Fruit fly (Drosophila melanogaster) whole organism, adult: ENCODE measurements around the gene CG14085.
A peak's percentile ranks its signal among the peaks of the same experiment; 100 is the strongest.

Experiments used
- CG11617 ChIP-seq: fragments of 200-800 bp; sonication (Bioruptor generic); optimal IDR thresholded peaks from 2 replicates; lab custom pipeline; 2017; ENCODE audit warnings: mild to moderate bottlenecking, missing biosample characterization, missing genetic modification reagents, missing genetic modification characterization
- CG12768 ChIP-seq: fragments of 200-800 bp; sonication (Bioruptor generic); optimal IDR thresholded peaks from 2 replicates; lab custom pipeline; 2017; ENCODE audit warnings: missing biosample characterization, missing genetic modification characterization, mild to moderate bottlenecking, moderate library complexity, missing genetic modification reagents
- CG14711 ChIP-seq: fragments of 200-800 bp; sonication (Bioruptor generic); optimal IDR thresholded peaks from 2 replicates; lab custom pipeline; 2018; ENCODE audit warnings: missing biosample characterization, mild to moderate bottlenecking, missing genetic modification characterization, moderate library complexity
- CG1620 ChIP-seq: fragments of 200-800 bp; sonication (Bioruptor generic); optimal IDR thresholded peaks from 2 replicates; lab custom pipeline; 2016; ENCODE audit warnings: missing biosample characterization, missing genetic modification characterization
- CG33017 ChIP-seq: fragments of 200-800 bp; sonication (Bioruptor generic); optimal IDR thresholded peaks from 2 replicates; lab custom pipeline; 2018; ENCODE audit warnings: missing biosample characterization, mild to moderate bottlenecking, missing genetic modification characterization, moderate library complexity
- CG5204 ChIP-seq: fragments of 200-800 bp; sonication (Bioruptor generic); optimal IDR thresholded peaks from 2 replicates; lab custom pipeline; 2016; ENCODE audit warnings: missing biosample characterization, missing genetic modification characterization
- CG7045 ChIP-seq: fragments of 200-800 bp; sonication (Bioruptor generic); optimal IDR thresholded peaks from 2 replicates; lab custom pipeline; 2017; ENCODE audit warnings: missing biosample characterization, mild to moderate bottlenecking, missing genetic modification characterization
- CG7101 ChIP-seq: fragments of 200-800 bp; sonication (Bioruptor generic); optimal IDR thresholded peaks from 2 replicates; lab custom pipeline; 2018; ENCODE audit warnings: missing biosample characterization, mild to moderate bottlenecking, missing genetic modification characterization, moderate library complexity
- Clk ChIP-seq: fragments of 200-800 bp; sonication (Bioruptor generic); optimal IDR thresholded peaks from 2 replicates; lab custom pipeline; 2017; ENCODE audit warnings: missing biosample characterization, missing genetic modification characterization
- Crg-1 ChIP-seq: fragments of 200-800 bp; sonication (Bioruptor generic); optimal IDR thresholded peaks from 2 replicates; lab custom pipeline; 2016; ENCODE audit warnings: missing biosample characterization, missing genetic modification characterization
- Hr96 ChIP-seq: fragments of 200-800 bp; sonication (Bioruptor generic); optimal IDR thresholded peaks from 2 replicates; lab custom pipeline; 2016; ENCODE audit warnings: missing biosample characterization, missing genetic modification characterization
- Mnt ChIP-seq: fragments of 200-800 bp; sonication (Bioruptor generic); optimal IDR thresholded peaks from 2 replicates; lab custom pipeline; 2016; ENCODE audit warnings: missing biosample characterization, mild to moderate bottlenecking, missing genetic modification characterization
- bab1 ChIP-seq: fragments of 200-800 bp; sonication (Bioruptor generic); optimal IDR thresholded peaks from 3 replicates; lab custom pipeline; 2019; ENCODE audit warnings: missing biosample characterization, mild to moderate bottlenecking, missing genetic modification characterization, moderate library complexity
- cic ChIP-seq: fragments of 200-800 bp; sonication (Bioruptor generic); optimal IDR thresholded peaks from 2 replicates; lab custom pipeline; 2017; ENCODE audit warnings: missing biosample characterization, mild to moderate bottlenecking, missing genetic modification characterization, moderate library complexity
- cnc ChIP-seq, 2 experiments: fragments of >200 bp; optimal IDR thresholded peaks; 2 replicates each; lab custom pipeline; 2017
- kay ChIP-seq: fragments of 200-800 bp; sonication (Bioruptor generic); peaks from one replicate; lab custom pipeline; 2016; ENCODE audit warnings: missing biosample characterization, missing genetic modification characterization, borderline replicate concordance
- ovo ChIP-seq: fragments of 200-800 bp; sonication (Bioruptor generic); optimal IDR thresholded peaks from 2 replicates; lab custom pipeline; 2016; ENCODE audit warnings: missing biosample characterization, missing genetic modification characterization
- pad ChIP-seq: fragments of 200-800 bp; sonication (Bioruptor generic); optimal IDR thresholded peaks from 3 replicates; lab custom pipeline; 2017; ENCODE audit warnings: missing biosample characterization, missing genetic modification characterization, mild to moderate bottlenecking, moderate library complexity, missing genetic modification reagents
- tj ChIP-seq: fragments of 200-800 bp; sonication (Bioruptor generic); optimal IDR thresholded peaks from 3 replicates; lab custom pipeline; 2017; ENCODE audit warnings: missing biosample characterization, mild to moderate bottlenecking, missing genetic modification characterization, moderate library complexity
- toe ChIP-seq: fragments of 200-800 bp; sonication (Bioruptor generic); optimal IDR thresholded peaks from 2 replicates; lab custom pipeline; 2016; ENCODE audit warnings: missing biosample characterization, missing genetic modification characterization

CG14085 gene

dm6 chr3L:19280283-19280682, 11.1 kb downstream of the CG14085 start:
- TF ChIP-seq bab1 (GFP tag; lab: Kevin White, UChicago) (no peak), Mnt (GFP tag; lab: Kevin White, UChicago) (no peak), CG14711 (tag; lab: Kevin White, UChicago) (no peak), Crg-1 (GFP tag; lab: Kevin White, UChicago) (no peak), cnc (optimal IDR thresholded peaks at IDR 0.05; lab: Kevin White, UChicago) (no peak), Clk (GFP tag; lab: Kevin White, UChicago) (no peak), tj (GFP tag; lab: Kevin White, UChicago) (no peak), CG5204 (GFP tag; lab: Kevin White, UChicago) (no peak), CG12768 (GFP tag; lab: Kevin White, UChicago) (no peak), CG11617 (GFP tag; lab: Kevin White, UChicago) (no peak), toe (GFP tag; lab: Kevin White, UChicago) (no peak), CG1620 (no peak), ovo (GFP tag; lab: Kevin White, UChicago) (no peak), pad (GFP tag; lab: Kevin White, UChicago) (no peak), Hr96 (no peak), CG7045 (GFP tag; lab: Kevin White, UChicago) (no peak)

- no peak for TF ChIP-seq CG33017
- TF ChIP-seq bab1 (GFP tag; lab: Kevin White, UChicago), result no peak
- TF ChIP-seq Mnt (GFP tag; lab: Kevin White, UChicago), result no peak
- no peak for TF ChIP-seq cic (GFP tag; lab: Kevin White, UChicago)
- TF ChIP-seq Crg-1 (GFP tag; lab: Kevin White, UChicago), result no peak
- no peak for TF ChIP-seq Clk (GFP tag; lab: Kevin White, UChicago)
- no peak for TF ChIP-seq toe (GFP tag; lab: Kevin White, UChicago)
- TF ChIP-seq kay, result no peak
- TF ChIP-seq CG7101 (tag; lab: Kevin White, UChicago), result no peak
- TF ChIP-seq CG1620, result no peak
Measured at dm6 chr3L:19280700-19281099, 11.5 kb downstream of the CG14085 start, which contains the start of gene CG14089. Gene CG14089 (minus strand): TSS chr3L:19280800.

- peak; percentile 52 for TF ChIP-seq Mnt (GFP tag; lab: Kevin White, UChicago)
- no peak for TF ChIP-seq CG33017
- TF ChIP-seq CG14711 (tag; lab: Kevin White, UChicago), result no peak
- no peak for TF ChIP-seq Clk (GFP tag; lab: Kevin White, UChicago)
- no peak for TF ChIP-seq bab1 (GFP tag; lab: Kevin White, UChicago)
- no peak for TF ChIP-seq tj (GFP tag; lab: Kevin White, UChicago)
- TF ChIP-seq Hr96, result no peak
- TF ChIP-seq cic (GFP tag; lab: Kevin White, UChicago), result no peak
- no peak for TF ChIP-seq CG12768 (GFP tag; lab: Kevin White, UChicago)
- no peak for TF ChIP-seq CG1620
- TF ChIP-seq CG7045 (GFP tag; lab: Kevin White, UChicago), result no peak
- TF ChIP-seq kay, result no peak
- TF ChIP-seq cnc (optimal IDR thresholded peaks at IDR 0.05; lab: Kevin White, UChicago), result no peak
- no peak for TF ChIP-seq Crg-1 (GFP tag; lab: Kevin White, UChicago)
- peak; percentile 39 for TF ChIP-seq CG11617 (GFP tag; lab: Kevin White, UChicago)
Measured at dm6 chr3L:19288395-19288969, 19.3 kb downstream of the CG14085 start.

dm6 chr3L:19289411-19289810, 20.3 kb downstream of the CG14085 start:
- TF ChIP-seq CG33017, result no peak
- TF ChIP-seq ovo (GFP tag; lab: Kevin White, UChicago), result no peak
- TF ChIP-seq CG12768 (GFP tag; lab: Kevin White, UChicago), result no peak
- TF ChIP-seq Crg-1 (GFP tag; lab: Kevin White, UChicago), result no peak
- TF ChIP-seq tj (GFP tag; lab: Kevin White, UChicago), result no peak
- no peak for TF ChIP-seq bab1 (GFP tag; lab: Kevin White, UChicago)
- TF ChIP-seq Mnt (GFP tag; lab: Kevin White, UChicago), result no peak

- TF ChIP-seq bab1 (GFP tag; lab: Kevin White, UChicago), result no peak
- TF ChIP-seq CG14711 (tag; lab: Kevin White, UChicago), result no peak
- no peak for TF ChIP-seq CG7101 (tag; lab: Kevin White, UChicago)
- no peak for TF ChIP-seq CG7045 (GFP tag; lab: Kevin White, UChicago)
- no peak for TF ChIP-seq CG1620
- TF ChIP-seq Mnt (GFP tag; lab: Kevin White, UChicago), result no peak
- TF ChIP-seq tj (GFP tag; lab: Kevin White, UChicago), result no peak
- TF ChIP-seq Clk (GFP tag; lab: Kevin White, UChicago), result no peak
- TF ChIP-seq Crg-1 (GFP tag; lab: Kevin White, UChicago), result no peak
- no peak for TF ChIP-seq cic (GFP tag; lab: Kevin White, UChicago)
- TF ChIP-seq kay, result no peak
- no peak for TF ChIP-seq cnc (optimal IDR thresholded peaks at IDR 0.05; lab: Kevin White, UChicago)
- no peak for TF ChIP-seq CG12768 (GFP tag; lab: Kevin White, UChicago)
- no peak for TF ChIP-seq Hr96
- TF ChIP-seq toe (GFP tag; lab: Kevin White, UChicago), result no peak
- no peak for TF ChIP-seq pad (GFP tag; lab: Kevin White, UChicago)
- TF ChIP-seq ovo (GFP tag; lab: Kevin White, UChicago), result no peak
Measured at dm6 chr3L:19291465-19292413, 22.6 kb downstream of the CG14085 start.
